Fruit fly (Drosophila melanogaster) whole organism, embryonic: ENCODE measurements around the gene Slu7.

ENCODE experiments used
- Adf1 ChIP-seq: fragments of 200-800 bp; sonication (Bioruptor generic); IDR thresholded peaks from 2 replicates; pipeline ENCODE4 v1.3.6; 2022; ENCODE audit warnings: missing biosample characterization, missing genetic modification characterization
- Antp ChIP-seq: fragments of 200-800 bp; sonication (Bioruptor generic); optimal IDR thresholded peaks from 3 replicates; lab custom pipeline; 2016; ENCODE audit warnings: missing biosample characterization, missing genetic modification characterization
- Awh ChIP-seq: fragments of 200-800 bp; sonication (Bioruptor generic); IDR thresholded peaks from 2 replicates; pipeline ENCODE4, ENCODE4 v1.3.6; 2022; ENCODE audit warnings: missing biosample characterization, missing genetic modification characterization
- CG10267 ChIP-seq: fragments of 200-800 bp; sonication (Bioruptor generic); optimal IDR thresholded peaks from 2 replicates; lab custom pipeline; 2018; ENCODE audit warnings: missing biosample characterization, mild to moderate bottlenecking, missing genetic modification characterization, moderate library complexity
- CG10543 ChIP-seq: fragments of 200-800 bp; sonication (Bioruptor generic); optimal IDR thresholded peaks from 3 replicates; lab custom pipeline; 2017; ENCODE audit warnings: missing biosample characterization, mild to moderate bottlenecking, missing genetic modification characterization, moderate library complexity
- CG11695 ChIP-seq: fragments of 200-800 bp; sonication (Bioruptor generic); IDR thresholded peaks from 3 replicates; pipeline ENCODE4 v1.3.6; 2022; ENCODE audit warnings: missing biosample characterization, missing genetic modification characterization
- CG1529 ChIP-seq: fragments of 200-800 bp; sonication (Bioruptor generic); optimal IDR thresholded peaks from 3 replicates; lab custom pipeline; 2018; ENCODE audit warnings: missing biosample characterization, missing genetic modification characterization
- CG15514 ChIP-seq: fragments of 200-800 bp; sonication (Bioruptor generic); optimal IDR thresholded peaks from 3 replicates; lab custom pipeline; 2017; ENCODE audit warnings: missing biosample characterization, missing genetic modification characterization, mild to moderate bottlenecking, moderate library complexity, missing genetic modification reagents
- CG16863 ChIP-seq: fragments of 200-800 bp; sonication (Bioruptor generic); optimal IDR thresholded peaks from 3 replicates; lab custom pipeline; 2016; ENCODE audit warnings: missing biosample characterization, missing genetic modification characterization
- CG17385 ChIP-seq: fragments of 200-800 bp; sonication (Bioruptor generic); optimal IDR thresholded peaks from 3 replicates; lab custom pipeline; 2018; ENCODE audit warnings: missing biosample characterization, mild to moderate bottlenecking, missing genetic modification characterization
- CG18764 ChIP-seq: fragments of 200-800 bp; sonication (Bioruptor generic); optimal IDR thresholded peaks from 3 replicates; lab custom pipeline; 2016; ENCODE audit warnings: missing biosample characterization, missing genetic modification characterization
- CG3281 ChIP-seq: fragments of 200-800 bp; sonication (Bioruptor generic); optimal IDR thresholded peaks from 3 replicates; lab custom pipeline; 2017; ENCODE audit warnings: missing biosample characterization, mild to moderate bottlenecking, missing genetic modification characterization
- CG4360 ChIP-seq: fragments of 200-800 bp; sonication (Bioruptor generic); IDR thresholded peaks from 2 replicates; pipeline ENCODE4 v1.3.6; 2022; ENCODE audit warnings: missing biosample characterization, missing genetic modification characterization
- CG9437 ChIP-seq: fragments of 200-800 bp; sonication (Bioruptor generic); optimal IDR thresholded peaks from 2 replicates; lab custom pipeline; 2018; ENCODE audit warnings: missing biosample characterization, mild to moderate bottlenecking, missing genetic modification characterization
- CG9876 ChIP-seq: fragments of 200-800 bp; sonication (Bioruptor generic); optimal IDR thresholded peaks from 2 replicates; lab custom pipeline; 2016; ENCODE audit warnings: missing biosample characterization, missing genetic modification characterization
- CG9932 ChIP-seq: fragments of 200-800 bp; sonication (Bioruptor generic); IDR thresholded peaks from 2 replicates; pipeline ENCODE4 v1.3.6; 2022; ENCODE audit warnings: missing biosample characterization, missing genetic modification characterization
- Deaf1 ChIP-seq: fragments of 200-800 bp; optimal IDR thresholded peaks from 3 replicates; lab custom pipeline; 2019; ENCODE audit warnings: missing biosample characterization, mild to moderate bottlenecking, missing genetic modification characterization, moderate library complexity
- Ets65A ChIP-seq: fragments of 200-800 bp; sonication (Bioruptor generic); peaks from one replicate; lab custom pipeline; 2016; ENCODE audit warnings: missing biosample characterization, missing genetic modification characterization
- Fer3 ChIP-seq: fragments of 200-800 bp; sonication (Bioruptor generic); optimal IDR thresholded peaks from 2 replicates; lab custom pipeline; 2018; ENCODE audit warnings: missing biosample characterization, mild to moderate bottlenecking, missing genetic modification characterization, moderate library complexity
- GATAe ChIP-seq: fragments of 200-800 bp; sonication (Bioruptor generic); conservative IDR thresholded peaks from 2 replicates; pipeline ENCODE4 v1.3.6; 2022; ENCODE audit warnings: missing biosample characterization, missing genetic modification characterization
- Hr51 ChIP-seq, 2 experiments: fragments of 200-800 bp; sonication (Bioruptor generic); optimal IDR thresholded peaks; 2 replicates in 1 of 2; 3 replicates in 1 of 2; lab custom pipeline; 2016 to 2018; ENCODE audit warnings: missing biosample characterization in 2 of 2, missing genetic modification characterization in 2 of 2, mild to moderate bottlenecking in 1 of 2, moderate library complexity in 1 of 2
- Nf-YB ChIP-seq: fragments of 200-800 bp; sonication (Bioruptor generic); optimal IDR thresholded peaks from 3 replicates; lab custom pipeline; 2019; ENCODE audit warnings: missing biosample characterization, mild to moderate bottlenecking, missing genetic modification characterization, moderate library complexity
- Optix ChIP-seq: fragments of 200-800 bp; sonication (Bioruptor generic); IDR thresholded peaks from 3 replicates; pipeline ENCODE4 v1.3.6; 2022; ENCODE audit warnings: missing biosample characterization, missing genetic modification characterization
- Pdp1 ChIP-seq, 2 experiments: fragments of 200-800 bp; sonication (Bioruptor generic); optimal IDR thresholded peaks; 3 replicates each; lab custom pipeline; 2016; ENCODE audit warnings: missing biosample characterization in 2 of 2, missing genetic modification characterization in 2 of 2, mild to moderate bottlenecking in 1 of 2, moderate library complexity in 1 of 2
- Sin3A ChIP-seq: fragments of >200 bp; optimal IDR thresholded peaks from 2 replicates; lab custom pipeline; 2018
- Xbp1 ChIP-seq: fragments of 200-800 bp; sonication (Bioruptor generic); optimal IDR thresholded peaks from 3 replicates; lab custom pipeline; 2016; ENCODE audit warnings: missing biosample characterization, mild to moderate bottlenecking, missing genetic modification characterization
- abd-A ChIP-seq: fragments of 200-800 bp; sonication (Bioruptor generic); optimal IDR thresholded peaks from 3 replicates; lab custom pipeline; 2019; ENCODE audit warnings: missing biosample characterization, mild to moderate bottlenecking, missing genetic modification characterization, moderate library complexity
- ara ChIP-seq: fragments of 200-800 bp; sonication (Bioruptor generic); IDR thresholded peaks from 2 replicates; pipeline ENCODE4 v1.3.6; 2022; ENCODE audit warnings: missing biosample characterization, missing genetic modification characterization
- chinmo ChIP-seq: fragments of 200-800 bp; sonication (Bioruptor generic); IDR thresholded peaks from 4 replicates; pipeline ENCODE4 v1.3.6; 2022; ENCODE audit warnings: missing biosample characterization, missing genetic modification characterization; ENCODE audit not compliant: partially characterized antibody
- ci ChIP-seq: fragments of 200-800 bp; sonication (Bioruptor generic); IDR thresholded peaks from 3 replicates; pipeline ENCODE4 v1.3.6; 2022; ENCODE audit warnings: missing biosample characterization, missing genetic modification characterization
- danr ChIP-seq: fragments of 200-800 bp; sonication (Bioruptor generic); IDR thresholded peaks from 2 replicates; pipeline ENCODE4 v1.3.6; 2022; ENCODE audit warnings: missing biosample characterization, missing genetic modification characterization
- esg ChIP-seq: fragments of 200-800 bp; sonication (Bioruptor generic); conservative IDR thresholded peaks from 2 replicates; pipeline ENCODE4 v1.3.6; 2022; ENCODE audit warnings: missing biosample characterization, missing genetic modification characterization
- fru ChIP-seq: fragments of >200 bp; optimal IDR thresholded peaks from 2 replicates; lab custom pipeline; 2017
- gro ChIP-seq: fragments of 200-800 bp; sonication (Bioruptor generic); optimal IDR thresholded peaks from 2 replicates; lab custom pipeline; 2016; ENCODE audit warnings: missing biosample characterization, missing genetic modification characterization
- gt ChIP-seq: fragments of 200-800 bp; sonication (Bioruptor generic); IDR thresholded peaks from 2 replicates; pipeline ENCODE4 v1.3.6; 2022; ENCODE audit warnings: missing biosample characterization, missing genetic modification characterization
- lmd ChIP-seq: fragments of 200-800 bp; sonication (Bioruptor generic); IDR thresholded peaks from 2 replicates; pipeline ENCODE4 v1.3.6; 2022; ENCODE audit warnings: missing biosample characterization, missing genetic modification characterization
- luna ChIP-seq: fragments of 200-800 bp; sonication (Bioruptor generic); optimal IDR thresholded peaks from 2 replicates; lab custom pipeline; 2016; ENCODE audit warnings: missing biosample characterization, missing genetic modification characterization
- nerfin-1 ChIP-seq: fragments of 200-800 bp; sonication (Bioruptor generic); optimal IDR thresholded peaks from 3 replicates; lab custom pipeline; 2019; ENCODE audit warnings: missing biosample characterization, mild to moderate bottlenecking, missing genetic modification characterization, moderate library complexity
- odd ChIP-seq: fragments of 200-800 bp; sonication (Bioruptor generic); optimal IDR thresholded peaks from 2 replicates; lab custom pipeline; 2017; ENCODE audit warnings: missing biosample characterization, mild to moderate bottlenecking, missing genetic modification characterization
- row ChIP-seq: fragments of 200-800 bp; sonication (Bioruptor generic); IDR thresholded peaks from 3 replicates; pipeline ENCODE4 v1.3.6; 2022; ENCODE audit warnings: missing biosample characterization, missing genetic modification characterization
- sens ChIP-seq: fragments of 200-800 bp; sonication (Bioruptor generic); peaks from one replicate; lab custom pipeline; 2016; ENCODE audit warnings: missing biosample characterization, missing genetic modification characterization
- tin ChIP-seq: fragments of 200-800 bp; sonication (Bioruptor generic); optimal IDR thresholded peaks from 3 replicates; lab custom pipeline; 2016; ENCODE audit warnings: missing biosample characterization, missing genetic modification characterization
- tio ChIP-seq: fragments of 200-800 bp; sonication (Bioruptor generic); optimal IDR thresholded peaks from 2 replicates; lab custom pipeline; 2017; ENCODE audit warnings: missing biosample characterization, missing genetic modification characterization, inconsistent platforms
- ttk ChIP-seq: fragments of 200-800 bp; sonication (Bioruptor generic); IDR thresholded peaks from 2 replicates; pipeline ENCODE4 v2.1.2; 2022; ENCODE audit warnings: missing biosample characterization, missing genetic modification characterization
- wdn ChIP-seq: fragments of 200-800 bp; sonication (Bioruptor generic); IDR thresholded peaks from 2 replicates; pipeline ENCODE4 v1.3.6; 2022; ENCODE audit warnings: missing biosample characterization, missing genetic modification characterization
- z ChIP-seq: fragments of 200-800 bp; sonication (Bioruptor generic); IDR thresholded peaks from 3 replicates; pipeline ENCODE4 v1.3.6; 2022; ENCODE audit warnings: missing biosample characterization, missing genetic modification characterization

Slu7 gene

DNA sequence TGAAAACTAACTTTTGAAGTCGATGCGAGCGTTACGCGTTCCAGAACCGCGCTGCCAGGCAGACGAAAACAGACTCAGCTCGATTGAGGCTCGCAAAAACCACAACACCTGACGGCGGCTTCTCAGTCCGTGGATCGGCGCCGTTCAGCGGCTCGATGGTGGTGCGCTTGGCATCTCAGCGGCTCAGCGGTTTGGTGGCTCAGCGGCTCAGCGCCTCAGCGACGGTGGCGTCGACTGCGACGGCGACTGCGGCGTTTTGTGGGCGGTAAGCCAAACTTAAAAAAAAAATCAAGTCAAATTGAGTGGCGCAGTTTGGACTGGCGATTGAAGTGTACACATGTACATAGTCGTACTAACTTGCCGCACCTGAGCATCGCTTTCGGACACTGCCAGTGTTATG lies 18.5 kb downstream of the Slu7 start, which contains the start of gene wat:
Gene wat (minus strand): TSS at position 41 of the 400 bp plus-strand sequence.
- TF ChIP-seq CG18764 (GFP tag; lab: Kevin White, UChicago) (no peak), tin (no peak), chinmo (GFP tag; lab: Robert Waterston, UW) (0 out of 4 replicates have a peak, but pooled peaks have one; percentile 51), Adf1 (GFP tag; lab: Robert Waterston, UW) (peak; percentile 85), z (GFP tag; lab: Robert Waterston, UW) (0 out of 3 replicates have a peak, but pooled peaks have one; percentile 11), Deaf1 (tag; lab: Kevin White, UChicago) (no peak), Pdp1 (GFP tag; optimal IDR thresholded peaks at IDR 0.05; lab: Kevin White, UChicago) (no peak), fru (lab: Kevin White, UChicago) (no peak), CG1529 (GFP tag; lab: Kevin White, UChicago) (no peak), CG3281 (GFP tag; lab: Kevin White, UChicago) (no peak), nerfin-1 (tag; lab: Kevin White, UChicago) (no peak), CG16863 (GFP tag; lab: Kevin White, UChicago) (no peak)

dm6 chr3R:29011144-29011543 lies 27.7 kb downstream of the Slu7 start:
- TF ChIP-seq CG9932: no peak
- no peak for TF ChIP-seq Nf-YB (GFP tag; lab: Kevin White, UChicago)
- TF ChIP-seq sens (GFP tag; lab: Kevin White, UChicago): peak; percentile 32

dm6 chr3R:29005622-29006018 lies 33.3 kb downstream of the Slu7 start:
- TF ChIP-seq Hr51 (GFP tag; optimal IDR thresholded peaks at IDR 0.05; lab: Kevin White, UChicago) (no peak), abd-A (tag; lab: Kevin White, UChicago) (peak; percentile 22), Ets65A (peak; percentile 93), wdn (GFP tag; lab: Robert Waterston, UW) (no peak)

dm6 chr3R:29004884-29005621 lies 33.8 kb downstream of the Slu7 start:
- peak; percentile 28 for TF ChIP-seq CG10543 (GFP tag; lab: Kevin White, UChicago)
- no peak for TF ChIP-seq Optix (GFP tag; lab: Robert Waterston, UW)
- peak; percentile 14 for TF ChIP-seq CG15514 (GFP tag; lab: Kevin White, UChicago)
- no peak for TF ChIP-seq odd (GFP tag; lab: Kevin White, UChicago)
- no peak for TF ChIP-seq CG17385 (GFP tag; lab: Kevin White, UChicago)
- 0 out of 3 replicates have a peak, but pooled peaks have one; percentile 48 for TF ChIP-seq ci (GFP tag; lab: Robert Waterston, UW)
- peak; percentile 1 for TF ChIP-seq Fer3
- no peak for TF ChIP-seq CG9876
- no peak for TF ChIP-seq Antp
- TF ChIP-seq CG10267 (tag; lab: Kevin White, UChicago): peak; percentile 12
- no peak for TF ChIP-seq ara (GFP tag; lab: Robert Waterston, UW)
- TF ChIP-seq Sin3A (lab: Kevin White, UChicago): no peak
- no peak for TF ChIP-seq CG4360 (GFP tag; lab: Robert Waterston, UW)
- no peak for TF ChIP-seq gt (GFP tag; lab: Robert Waterston, UW)
- peak; percentile 26; the same call in 1 of the 3 replicates for TF ChIP-seq CG11695 (GFP tag; lab: Robert Waterston, UW)
- TF ChIP-seq esg (GFP tag; lab: Robert Waterston, UW): peak; percentile 47
- TF ChIP-seq GATAe: no peak
- TF ChIP-seq danr (GFP tag; lab: Robert Waterston, UW): no peak
- no peak for TF ChIP-seq chinmo (GFP tag; lab: Robert Waterston, UW)
- TF ChIP-seq row (GFP tag; lab: Robert Waterston, UW): peak; percentile 69
- TF ChIP-seq Awh: peak; percentile 49; the same call in 1 of the 2 replicates
- TF ChIP-seq Xbp1 (GFP tag; lab: Kevin White, UChicago): peak; percentile 36
- TF ChIP-seq CG9437 (GFP tag; lab: Kevin White, UChicago): peak; percentile 21
- peak; percentile 58 for TF ChIP-seq ttk (GFP tag; lab: Robert Waterston, UW)
- TF ChIP-seq lmd (GFP tag; lab: Robert Waterston, UW): peak; percentile 53; the same call in 1 of the 2 replicates
- TF ChIP-seq luna (GFP tag; lab: Kevin White, UChicago): no peak
- peak; percentile 7 for TF ChIP-seq gro (GFP tag; lab: Kevin White, UChicago)
- TF ChIP-seq nerfin-1 (tag; lab: Kevin White, UChicago): no peak
- TF ChIP-seq tio (GFP tag; lab: Kevin White, UChicago): no peak
